Fruit fly (Drosophila melanogaster): ENCODE data around the gene gcm2.

DNA sequence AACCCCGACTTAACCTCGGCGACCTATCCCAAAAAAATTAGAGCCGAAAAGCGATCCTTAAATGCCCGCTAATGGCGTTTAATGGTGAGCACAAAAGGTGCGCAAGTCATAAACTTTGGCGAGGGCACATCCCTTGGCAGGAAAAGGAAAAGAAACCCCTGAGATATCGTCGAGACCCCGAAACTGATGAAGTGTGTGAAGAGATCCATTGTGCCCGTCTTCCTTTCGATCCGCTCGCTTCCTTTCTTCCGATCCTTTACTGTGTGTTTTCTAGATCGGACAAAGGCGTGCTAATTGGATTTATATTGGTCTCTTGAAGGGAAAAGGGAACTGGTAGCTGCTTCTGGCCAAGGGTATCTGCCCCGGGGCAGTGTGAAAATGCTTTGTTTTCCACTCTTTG, 7.1 kb upstream of the gcm2 start:
- TF ChIP-seq EcR (GFP tag; optimal IDR thresholded peaks at IDR 0.05): no peak
- TF ChIP-seq pan (optimal IDR thresholded peaks at IDR 0.05): no peak

Measured in whole organism.